Fruit fly (Drosophila melanogaster): Measurements from ENCODE around the gene CG8773.

The CG8773 gene

dm6 chr3R:13294461-13294860, at the start of gene CG8773:
Gene CG8773 (plus strand): TSS chr3R:13294748.
- no peak for TF ChIP-seq CG10348 (GFP tag; IDR thresholded peaks at IDR 0.05)
- no peak for TF ChIP-seq CG14655 (GFP tag; optimal IDR thresholded peaks at IDR 0.05)
- TF ChIP-seq gl (tag; optimal IDR thresholded peaks at IDR 0.05): no peak
- TF ChIP-seq CG8159 (tag; optimal IDR thresholded peaks at IDR 0.05): no peak
- TF ChIP-seq CG34367 (tag; optimal IDR thresholded peaks at IDR 0.05): no peak
- no peak for TF ChIP-seq D1 (tag; optimal IDR thresholded peaks at IDR 0.05)
- TF ChIP-seq fd96Ca (GFP tag; IDR thresholded peaks at IDR 0.05): no peak
- TF ChIP-seq Pif1B (GFP tag; optimal IDR thresholded peaks at IDR 0.05): no peak

- TF ChIP-seq EcR (GFP tag; optimal IDR thresholded peaks at IDR 0.05) (no peak), D1 (tag; optimal IDR thresholded peaks at IDR 0.05) (no peak), CG8301 (tag; optimal IDR thresholded peaks at IDR 0.05) (no peak), CG12605 (GFP tag; IDR thresholded peaks at IDR 0.05) (no peak), CG32121 (GFP tag; IDR thresholded peaks at IDR 0.05) (no peak), CG8159 (tag; optimal IDR thresholded peaks at IDR 0.05) (no peak), CG9948 (tag; optimal IDR thresholded peaks at IDR 0.05) (no peak), CG10348 (GFP tag; IDR thresholded peaks at IDR 0.05) (no peak), CG34367 (tag; optimal IDR thresholded peaks at IDR 0.05) (no peak), Pif1A (GFP tag; optimal IDR thresholded peaks at IDR 0.05) (peak; percentile 26), CG17806 (tag; optimal IDR thresholded peaks at IDR 0.05) (no peak), CG14655 (GFP tag; optimal IDR thresholded peaks at IDR 0.05) (peak; percentile 27), Snoo (tag; optimal IDR thresholded peaks at IDR 0.05) (no peak)
Measured at dm6 chr3R:13257110-13257509, 37.4 kb upstream of the CG8773 start.

- TF ChIP-seq Pif1B (GFP tag; optimal IDR thresholded peaks at IDR 0.05) (peak; percentile 7), gl (tag; optimal IDR thresholded peaks at IDR 0.05) (no peak)
Measured at dm6 chr3R:13258696-13259567, 35.6 kb upstream of the CG8773 start, which contains the start of gene Ace. Gene Ace (minus strand): TSS chr3R:13259517.

dm6 chr3R:13260114-13260673, 34.4 kb upstream of the CG8773 start, which contains the start of gene CG11686:
Gene CG11686 (plus strand): TSS chr3R:13260356.
- TF ChIP-seq CG14655 (GFP tag; optimal IDR thresholded peaks at IDR 0.05) (no peak), EcR (GFP tag; optimal IDR thresholded peaks at IDR 0.05) (peak; percentile 97), Ets98B (GFP tag; IDR thresholded peaks at IDR 0.05) (peak; percentile 48; the same call in 1 of the 2 replicates), CG4496 (GFP tag; IDR thresholded peaks at IDR 0.05) (no peak; the same call in 2 of the 3 replicates), Snoo (tag; optimal IDR thresholded peaks at IDR 0.05) (peak; percentile 14), fd96Ca (GFP tag; IDR thresholded peaks at IDR 0.05) (peak; percentile 51; the same call in 1 of the 3 replicates), D1 (tag; optimal IDR thresholded peaks at IDR 0.05) (peak; percentile 37), CG12605 (GFP tag; IDR thresholded peaks at IDR 0.05) (peak; percentile 92)

- no peak for TF ChIP-seq CG4496 (GFP tag; IDR thresholded peaks at IDR 0.05)
- no peak for TF ChIP-seq CG13204 (GFP tag; optimal IDR thresholded peaks at IDR 0.05)
- TF ChIP-seq CG17806 (tag; optimal IDR thresholded peaks at IDR 0.05): no peak
- no peak for TF ChIP-seq CG10348 (GFP tag; IDR thresholded peaks at IDR 0.05)
- no peak for TF ChIP-seq fd96Ca (GFP tag; IDR thresholded peaks at IDR 0.05)
- TF ChIP-seq CG34367 (tag; optimal IDR thresholded peaks at IDR 0.05): no peak
- TF ChIP-seq CG32121 (GFP tag; IDR thresholded peaks at IDR 0.05): no peak
- no peak for TF ChIP-seq gl (tag; optimal IDR thresholded peaks at IDR 0.05)
- no peak for TF ChIP-seq rn (GFP tag; IDR thresholded peaks at IDR 0.05)
- no peak for TF ChIP-seq Ets98B (GFP tag; IDR thresholded peaks at IDR 0.05)
- TF ChIP-seq EcR (GFP tag; optimal IDR thresholded peaks at IDR 0.05): no peak
- TF ChIP-seq CG14655 (GFP tag; optimal IDR thresholded peaks at IDR 0.05): no peak
- TF ChIP-seq CG9948 (tag; optimal IDR thresholded peaks at IDR 0.05): no peak
- no peak for TF ChIP-seq Snoo (tag; optimal IDR thresholded peaks at IDR 0.05)
- no peak for TF ChIP-seq D1 (tag; optimal IDR thresholded peaks at IDR 0.05)
- no peak for TF ChIP-seq CG8159 (tag; optimal IDR thresholded peaks at IDR 0.05)
- no peak for TF ChIP-seq Pif1B (GFP tag; optimal IDR thresholded peaks at IDR 0.05)
Measured at dm6 chr3R:13261706-13262105, 32.8 kb upstream of the CG8773 start.

dm6 chr3R:13264061-13264661, 30.4 kb upstream of the CG8773 start, which contains the start of gene Ravus:
Gene Ravus (minus strand): TSS chr3R:13264061.
- TF ChIP-seq CG32121 (GFP tag; IDR thresholded peaks at IDR 0.05) (0 out of 2 replicates have a peak, but pooled peaks have one; percentile 30), gl (tag; optimal IDR thresholded peaks at IDR 0.05) (no peak), Snoo (tag; optimal IDR thresholded peaks at IDR 0.05) (peak; percentile 43), CG17806 (tag; optimal IDR thresholded peaks at IDR 0.05) (peak; percentile 22), CG8159 (tag; optimal IDR thresholded peaks at IDR 0.05) (peak; percentile 47), CG12605 (GFP tag; IDR thresholded peaks at IDR 0.05) (no peak), CG9948 (tag; optimal IDR thresholded peaks at IDR 0.05) (peak; percentile 46), CG15710 (tag; optimal IDR thresholded peaks at IDR 0.05) (peak; percentile 70)
